Fruit fly (Drosophila melanogaster): ENCODE results near the gene daed.

Gene daed

dm6 chr2L:2221649-2222150, 5.6 kb upstream of the daed start (continued):
- TF ChIP-seq wor (GFP tag; IDR thresholded peaks at IDR 0.05) (peak; percentile 92), CG5953 (GFP tag; IDR thresholded peaks at IDR 0.05) (peak; percentile 96), CG8924 (tag; optimal IDR thresholded peaks at IDR 0.05) (peak; percentile 98), tin (GFP tag; optimal IDR thresholded peaks at IDR 0.05) (peak; percentile 93), croc (GFP tag; conservative IDR thresholded peaks at IDR 0.05) (peak; percentile 91), Ravus (GFP tag; IDR thresholded peaks at IDR 0.05) (peak; percentile 95), en (GFP tag; optimal IDR thresholded peaks at IDR 0.05) (peak; percentile 90), eyg (GFP tag; optimal IDR thresholded peaks at IDR 0.05) (peak; percentile 92), HLH3B (GFP tag; IDR thresholded peaks at IDR 0.05) (peak; percentile 98), CG2202 (tag; optimal IDR thresholded peaks at IDR 0.05) (peak; percentile 94), Ssrp (tag; optimal IDR thresholded peaks at IDR 0.05) (peak; percentile 91), hkb (optimal IDR thresholded peaks at IDR 0.05) (no peak), hkb (GFP tag; IDR thresholded peaks at IDR 0.05) (peak; percentile 98), Awh (GFP tag; IDR thresholded peaks at IDR 0.05) (peak; percentile 97), stc (GFP tag; IDR thresholded peaks at IDR 0.05) (peak; percentile 96), Deaf1 (tag; optimal IDR thresholded peaks at IDR 0.05) (peak; percentile 79), Sry-δ (GFP tag; optimal IDR thresholded peaks at IDR 0.05) (peak; percentile 51), gsb-n (tag; optimal IDR thresholded peaks at IDR 0.05) (peak; percentile 92), CG4360 (GFP tag; IDR thresholded peaks at IDR 0.05) (peak; percentile 80), BEAF-32 (GFP tag; optimal IDR thresholded peaks at IDR 0.05) (peak; percentile 17), CG8290 (GFP tag; optimal IDR thresholded peaks at IDR 0.05) (peak; percentile 90), CG8290 (tag; optimal IDR thresholded peaks at IDR 0.05) (peak; percentile 43 to 98), CG6765 (GFP tag; optimal IDR thresholded peaks at IDR 0.05) (peak; percentile 93), Camta (GFP tag; optimal IDR thresholded peaks at IDR 0.05) (peak; percentile 93), gsb (GFP tag; IDR thresholded peaks at IDR 0.05) (peak; percentile 97), nom (GFP tag; optimal IDR thresholded peaks at IDR 0.05) (peak; percentile 96), zfh1 (GFP tag; IDR thresholded peaks at IDR 0.05) (peak; percentile 98), Dek (tag; optimal IDR thresholded peaks at IDR 0.05) (peak; percentile 98), klu (GFP tag; IDR thresholded peaks at IDR 0.05) (peak; percentile 95), CG33557 (GFP tag; optimal IDR thresholded peaks at IDR 0.05) (peak; percentile 90), CG9876 (GFP tag; optimal IDR thresholded peaks at IDR 0.05) (peak; percentile 93), otp (GFP tag; IDR thresholded peaks at IDR 0.05) (peak; percentile 98), crc (GFP tag; optimal IDR thresholded peaks at IDR 0.05) (peak; percentile 91), CG11093 (GFP tag; IDR thresholded peaks at IDR 0.05) (peak; percentile 96), kah (GFP tag; optimal IDR thresholded peaks at IDR 0.05) (peak; percentile 86), CG11247 (GFP tag; IDR thresholded peaks at IDR 0.05) (peak; percentile 99), CG12104 (GFP tag; optimal IDR thresholded peaks at IDR 0.05) (peak; percentile 94), pita (GFP tag; optimal IDR thresholded peaks at IDR 0.05) (no peak), Aef1 (GFP tag; IDR thresholded peaks at IDR 0.05) (peak; percentile 97), MESR4 (GFP tag; optimal IDR thresholded peaks at IDR 0.05) (peak; percentile 68), CG17328 (GFP tag; IDR thresholded peaks at IDR 0.05) (peak; percentile 98), CG17359 (tag; optimal IDR thresholded peaks at IDR 0.05) (peak; percentile 96), CG8765 (GFP tag; IDR thresholded peaks at IDR 0.05) (peak; percentile 90), ara (GFP tag; IDR thresholded peaks at IDR 0.05) (peak; percentile 97), odd (GFP tag; optimal IDR thresholded peaks at IDR 0.05) (peak; percentile 95), seq (GFP tag; IDR thresholded peaks at IDR 0.05) (peak; percentile 98), CG34376 (GFP tag; optimal IDR thresholded peaks at IDR 0.05) (peak; percentile 94), caup (GFP tag; optimal IDR thresholded peaks at IDR 0.05; ENCODE audit: severe bottlenecking) (peak; percentile 96), CG43689 (GFP tag; IDR thresholded peaks at IDR 0.05) (peak; percentile 98), jigr1 (GFP tag; IDR thresholded peaks at IDR 0.05) (peak; percentile 90), fd102C (GFP tag; optimal IDR thresholded peaks at IDR 0.05) (peak; percentile 83), CG17912 (GFP tag; optimal IDR thresholded peaks at IDR 0.05) (peak; percentile 91)
